Fruit fly (Drosophila melanogaster) Kc167 (cell line): ENCODE results near the gene Syx7.

Source experiments
- Myc ChIP-seq: fragments of >200 bp; optimal IDR thresholded peaks from 2 replicates; lab custom pipeline; 2017; ENCODE audit warnings: missing external identifiers
- Sin3A ChIP-seq: fragments of >200 bp; optimal IDR thresholded peaks from 2 replicates; lab custom pipeline; 2018; ENCODE audit warnings: missing external identifiers
- h ChIP-seq: fragments of >200 bp; optimal IDR thresholded peaks from 3 replicates; lab custom pipeline; 2018; ENCODE audit warnings: missing external identifiers
- insv ChIP-seq: fragments of >200 bp; optimal IDR thresholded peaks from 3 replicates; lab custom pipeline; 2018; ENCODE audit warnings: missing external identifiers
- psq ChIP-seq: fragments of >200 bp; optimal IDR thresholded peaks from 2 replicates; lab custom pipeline; 2017; ENCODE audit warnings: missing external identifiers
- ttk ChIP-seq: sonication (Bioruptor generic); optimal IDR thresholded peaks from 2 replicates; lab custom pipeline; 2017; ENCODE audit warnings: missing external identifiers

Gene Syx7

dm6 chr3L:21496865-21497634, 51.4 kb downstream of the Syx7 start, which contains the start of gene Hr78:
TSS of gene Hr78 (minus strand) at chr3L:21497494.
- no peak for TF ChIP-seq h
- TF ChIP-seq psq (lab: Kevin White, UChicago), result no peak
- TF ChIP-seq ttk, result no peak
- no peak for TF ChIP-seq insv (lab: Kevin White, UChicago)
- no peak for TF ChIP-seq Myc (lab: Kevin White, UChicago)
- no peak for TF ChIP-seq Sin3A (lab: Kevin White, UChicago)
